Worm (Caenorhabditis elegans): ENCODE measurements around the gene cht-3.

The cht-3 gene

ce11 chrIV:7016502-7016901 is 13.1 kb downstream of the cht-3 start:
- TF ChIP-seq nhr-77 (tag; optimal IDR thresholded peaks at IDR 0.05) (peak; percentile 4), nhr-28 (tag; optimal IDR thresholded peaks at IDR 0.05) (peak; percentile 46), lin-1 (GFP tag; IDR thresholded peaks at IDR 0.05) (no peak), cey-2 (tag; optimal IDR thresholded peaks at IDR 0.05; ENCODE audit: borderline replicate concordance, insufficient read depth) (no peak), dmd-6 (GFP tag; IDR thresholded peaks at IDR 0.05) (peak; percentile 21; the same call in 1 of the 2 replicates), dve-1 (tag; optimal IDR thresholded peaks at IDR 0.05; ENCODE audit: insufficient read depth) (peak; percentile 78), mdl-1 (tag; optimal IDR thresholded peaks at IDR 0.05) (peak in 1 of 2 experiments; percentile 60), hlh-30 (tag; optimal IDR thresholded peaks at IDR 0.05; ENCODE audit: insufficient read depth) (peak; percentile 85), lin-13 (GFP tag; optimal IDR thresholded peaks at IDR 0.05) (no peak), daf-12 (tag; optimal IDR thresholded peaks at IDR 0.05) (no peak), aha-1 (tag) (peak; percentile 91), lim-7 (GFP tag; IDR thresholded peaks at IDR 0.05) (no peak), hlh-11 (tag; optimal IDR thresholded peaks at IDR 0.05) (peak; percentile 49), daf-16 (GFP tag; optimal IDR thresholded peaks at IDR 0.05) (no peak), daf-16 (tag; optimal IDR thresholded peaks at IDR 0.05) (peak; percentile 50), mes-2 (tag; optimal IDR thresholded peaks at IDR 0.05; ENCODE audit: poor library complexity, severe bottlenecking) (no peak), nhr-111 (GFP tag; optimal IDR thresholded peaks at IDR 0.05) (no peak), nhr-25 (tag; optimal IDR thresholded peaks at IDR 0.05; ENCODE audit: borderline replicate concordance, insufficient read depth) (no peak), ztf-11 (tag; optimal IDR thresholded peaks at IDR 0.05) (no peak), sdz-12 (GFP tag; optimal IDR thresholded peaks at IDR 0.05) (no peak), lsy-2 (tag; optimal IDR thresholded peaks at IDR 0.05) (peak in 1 of 2 experiments; percentile 70), F37D6.2 (tag; optimal IDR thresholded peaks at IDR 0.05) (no peak), tag-97 (GFP tag; IDR thresholded peaks at IDR 0.05) (no peak), lin-38 (GFP tag; IDR thresholded peaks at IDR 0.05) (0 out of 2 replicates have a peak, but pooled peaks have one; percentile 14), fkh-10 (GFP tag; optimal IDR thresholded peaks at IDR 0.05) (peak; percentile 31), zfp-3 (GFP tag; conservative IDR thresholded peaks at IDR 0.05) (no peak), nhr-41 (GFP tag; IDR thresholded peaks at IDR 0.05) (no peak), mep-1 (tag; optimal IDR thresholded peaks at IDR 0.05) (peak; percentile 71), attf-4 (tag; optimal IDR thresholded peaks at IDR 0.05) (no peak), ceh-20 (GFP tag; IDR thresholded peaks at IDR 0.05) (no peak), spr-3 (GFP tag; optimal IDR thresholded peaks at IDR 0.05) (no peak), zag-1 (tag; optimal IDR thresholded peaks at IDR 0.05) (no peak), mdt-29 (GFP tag; IDR thresholded peaks at IDR 0.05) (no peak), snpc-1.2 (GFP tag; IDR thresholded peaks at IDR 0.05) (no peak), zip-11 (GFP tag; IDR thresholded peaks at IDR 0.05) (no peak), ceh-82 (tag; optimal IDR thresholded peaks at IDR 0.05) (no peak), dpl-1 (GFP tag; optimal IDR thresholded peaks at IDR 0.05) (peak; percentile 9), rbr-2 (tag; optimal IDR thresholded peaks at IDR 0.05) (peak; percentile 30)

- TF ChIP-seq Y75B8A.6 (GFP tag; IDR thresholded peaks at IDR 0.05) (no peak), nhr-76 (tag; optimal IDR thresholded peaks at IDR 0.05) (no peak), F49E8.2 (tag; optimal IDR thresholded peaks at IDR 0.05; ENCODE audit: borderline replicate concordance) (no peak), ceh-82 (tag; optimal IDR thresholded peaks at IDR 0.05) (no peak)
These were observed 13.8 kb downstream of the cht-3 start, which contains the start of gene gldi-4 for ce11 chrIV:7017123-7017674. gldi-4 (plus strand) TSS chrIV:7017624.
